Fruit fly (Drosophila melanogaster): ENCODE measurements around the gene Ir25a.

The Ir25a gene

DNA sequence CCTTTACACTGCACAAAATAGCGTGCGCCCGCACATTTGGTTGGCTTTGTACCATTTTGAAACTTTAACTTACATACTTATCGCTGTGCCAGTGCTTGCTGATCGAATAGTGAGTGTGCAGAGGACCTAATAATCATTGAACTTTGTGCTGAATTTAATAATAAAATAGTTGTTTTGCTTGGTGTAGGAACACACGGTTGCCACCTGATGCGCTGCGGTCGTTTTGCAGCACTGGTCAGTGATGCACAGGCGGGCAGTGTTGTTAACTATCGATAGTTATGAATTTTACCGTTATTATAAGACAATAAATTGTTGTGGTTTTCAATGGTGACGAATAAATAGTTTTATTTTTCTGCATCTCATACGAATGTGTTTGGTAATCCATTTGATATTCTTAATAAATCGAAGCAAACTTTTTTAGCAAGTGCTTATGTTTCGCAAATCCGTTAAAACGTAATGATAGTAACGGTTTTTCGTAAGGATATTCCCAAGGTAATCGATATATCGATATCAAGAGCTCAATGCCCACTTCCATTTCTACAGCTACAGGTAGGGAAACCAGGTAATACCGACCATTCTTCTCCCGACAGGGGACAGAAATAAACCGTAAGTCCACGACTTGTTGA is 2.8 kb upstream of the Ir25a start, which contains the start of the genes tank and CG12194 (continued):
- TF ChIP-seq CG34406 (GFP tag; optimal IDR thresholded peaks at IDR 0.05) (peak; percentile 98), dsx (GFP tag; optimal IDR thresholded peaks at IDR 0.05; ENCODE audit: poor library complexity, severe bottlenecking) (peak; percentile 96), CG11762 (GFP tag; optimal IDR thresholded peaks at IDR 0.05; ENCODE audit: insufficient read depth) (peak; percentile 99), CG4318 (GFP tag; optimal IDR thresholded peaks at IDR 0.05) (peak; percentile 99), dac (GFP tag; optimal IDR thresholded peaks at IDR 0.05) (peak; percentile 100), Eip78C (GFP tag) (peak; percentile 100), Eip75B (GFP tag; optimal IDR thresholded peaks at IDR 0.05) (peak; percentile 99), vri (GFP tag; optimal IDR thresholded peaks at IDR 0.05) (peak; percentile 97), net (GFP tag; optimal IDR thresholded peaks at IDR 0.05) (peak; percentile 100), fkh (GFP tag; optimal IDR thresholded peaks at IDR 0.05) (peak; percentile 82), CG6163 (GFP tag; IDR thresholded peaks at IDR 0.05) (peak; percentile 100), CG6808 (GFP tag; optimal IDR thresholded peaks at IDR 0.05) (peak; percentile 94), Hr4 (GFP tag; optimal IDR thresholded peaks at IDR 0.05) (peak; percentile 100), CG10669 (GFP tag; optimal IDR thresholded peaks at IDR 0.05) (peak; percentile 99), Blimp-1 (GFP tag; optimal IDR thresholded peaks at IDR 0.05) (peak; percentile 82), topi (GFP tag; optimal IDR thresholded peaks at IDR 0.05) (peak; percentile 99), CG10631 (GFP tag; optimal IDR thresholded peaks at IDR 0.05) (peak; percentile 99), Ets96B (tag; optimal IDR thresholded peaks at IDR 0.05) (peak; percentile 99), salr (GFP tag; optimal IDR thresholded peaks at IDR 0.05) (peak; percentile 98 to 99)

DNA sequence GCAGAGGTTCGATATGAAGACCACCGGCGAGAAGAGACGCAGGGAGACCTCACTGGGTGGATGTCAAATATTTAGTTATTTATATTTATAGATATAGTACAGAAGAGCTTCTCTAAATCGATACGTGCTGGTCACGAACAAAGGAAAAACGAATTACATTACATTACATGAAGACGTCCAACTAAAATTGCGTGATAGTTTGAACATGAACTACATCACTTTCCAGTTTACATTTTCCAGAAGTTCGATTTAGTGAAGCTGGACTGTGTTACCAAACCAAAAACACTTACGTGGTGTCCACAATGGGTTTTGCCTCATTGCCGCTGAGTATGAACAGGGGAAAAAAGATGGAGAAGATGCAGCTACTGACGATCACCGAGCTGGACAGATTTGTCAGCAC is 1.1 kb upstream of the Ir25a start:
- TF ChIP-seq CG15336 (GFP tag; IDR thresholded peaks at IDR 0.05) (peak; percentile 35; the same call in 1 of the 2 replicates), Eip78C (GFP tag) (peak; percentile 30), Gug (GFP tag; IDR thresholded peaks at IDR 0.05) (no peak), eg (GFP tag; IDR thresholded peaks at IDR 0.05) (0 out of 3 replicates have a peak, but pooled peaks have one; percentile 62), CG8319 (GFP tag; optimal IDR thresholded peaks at IDR 0.05) (no peak), Ets21C (GFP tag; optimal IDR thresholded peaks at IDR 0.05) (no peak), CG8632 (GFP tag; optimal IDR thresholded peaks at IDR 0.05) (no peak), Hr4 (GFP tag; optimal IDR thresholded peaks at IDR 0.05) (peak; percentile 12)

DNA sequence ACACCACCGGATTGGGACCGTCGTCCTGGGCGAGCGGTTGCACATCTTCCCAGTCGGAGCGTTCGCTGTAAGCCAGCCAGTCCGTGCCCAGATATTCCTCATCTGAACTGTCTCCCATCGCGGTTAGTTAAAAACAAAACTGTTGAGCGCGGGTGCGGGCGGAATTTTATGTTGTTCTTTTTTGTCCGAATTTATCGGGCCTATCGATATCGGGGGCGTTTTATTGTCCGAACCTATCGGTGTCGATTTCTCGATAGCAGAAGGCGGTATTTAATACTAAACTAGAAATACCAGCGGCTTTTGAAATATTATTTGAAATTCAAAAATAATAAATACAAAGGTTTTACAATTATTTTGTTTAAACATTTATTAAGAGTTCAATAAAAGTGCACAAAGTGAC is 4.6 kb downstream of the Ir25a start, which contains the start of gene Fnta:
TSS of gene Fnta (minus strand) at position 204 of the 400 bp plus-strand sequence.
- TF ChIP-seq CG7368 (GFP tag; optimal IDR thresholded peaks at IDR 0.05) (no peak), cyc (GFP tag; optimal IDR thresholded peaks at IDR 0.05) (no peak), CG6854 (GFP tag; optimal IDR thresholded peaks at IDR 0.05) (peak; percentile 31), CG32006 (GFP tag; optimal IDR thresholded peaks at IDR 0.05) (no peak), CG3032 (tag; optimal IDR thresholded peaks at IDR 0.05) (peak; percentile 4)

DNA sequence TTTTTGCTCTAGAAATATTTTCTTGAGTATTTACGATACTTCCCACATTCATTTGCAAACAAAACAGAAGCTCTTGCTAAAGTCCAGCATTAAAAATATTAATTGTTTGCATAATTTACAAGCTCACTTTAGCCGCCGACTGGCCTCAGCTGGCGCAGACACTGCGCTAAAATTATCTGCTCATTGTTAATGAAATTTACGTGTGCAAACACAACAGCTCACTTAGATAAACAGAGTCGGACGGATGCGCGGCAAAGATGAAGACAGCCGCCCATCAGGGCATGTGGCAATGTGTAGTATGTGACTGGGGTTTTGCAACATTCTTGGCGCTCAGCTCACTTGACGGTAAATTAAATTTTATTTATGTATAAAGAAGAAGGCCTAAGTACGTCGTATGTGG is 6.1 kb downstream of the Ir25a start:
- TF ChIP-seq net (GFP tag; optimal IDR thresholded peaks at IDR 0.05) (no peak), Hr39 (GFP tag; optimal IDR thresholded peaks at IDR 0.05) (no peak), esn (GFP tag; optimal IDR thresholded peaks at IDR 0.05) (peak; percentile 18), CG32006 (GFP tag; optimal IDR thresholded peaks at IDR 0.05) (no peak), Eip78C (GFP tag) (peak; percentile 67), salr (GFP tag; optimal IDR thresholded peaks at IDR 0.05) (no peak), CG16779 (tag; optimal IDR thresholded peaks at IDR 0.05) (no peak), CG6276 (GFP tag; optimal IDR thresholded peaks at IDR 0.05) (no peak), fkh (GFP tag; optimal IDR thresholded peaks at IDR 0.05) (peak; percentile 91)

Measured in whole organism, prepupa.